Worm (Caenorhabditis elegans): ENCODE measurements around the gene T27D12.6.

The T27D12.6 gene

DNA sequence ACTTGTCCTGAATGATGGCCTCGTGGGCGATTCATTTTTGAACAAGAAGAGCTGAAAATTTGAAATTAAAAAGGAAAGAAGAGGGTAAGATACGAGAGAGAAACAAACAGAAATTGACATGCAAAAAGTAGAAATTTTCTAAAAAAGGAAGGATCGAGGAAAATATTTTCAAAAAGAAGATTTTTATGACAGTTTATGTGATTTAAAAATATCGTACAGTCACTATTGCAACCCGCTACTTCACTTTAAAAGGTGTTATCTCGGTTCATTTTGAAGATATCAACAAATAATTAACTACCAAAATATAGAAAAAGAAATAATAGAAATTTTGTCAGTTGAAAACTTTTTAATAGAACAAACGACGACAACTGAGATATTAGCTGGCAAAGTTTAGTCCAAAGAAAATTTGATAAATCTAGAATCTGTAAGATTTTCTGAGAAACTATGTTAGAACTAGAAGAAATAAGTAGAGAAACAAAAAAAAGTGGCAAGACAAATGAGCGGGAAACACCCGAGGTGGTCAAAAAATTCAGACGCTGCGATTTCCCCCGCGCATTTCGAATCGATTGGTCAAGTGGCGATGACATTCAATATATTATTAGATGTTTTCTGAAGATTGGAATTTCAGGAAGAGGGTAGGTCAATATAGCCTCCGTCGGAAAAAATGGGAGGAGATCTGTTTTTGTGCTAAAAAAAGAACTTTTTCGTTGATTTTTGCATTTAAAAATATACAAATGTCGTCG is 11.6 kb upstream of the T27D12.6 start, which contains the start of gene Y6D1A.1:
Y6D1A.1 (minus strand) TSS at position 51 of the 743 bp plus-strand sequence.
- TF ChIP-seq pag-3 (tag; optimal IDR thresholded peaks at IDR 0.05; ENCODE audit: borderline replicate concordance) (no peak), fax-1 (tag; optimal IDR thresholded peaks at IDR 0.05) (no peak), tbx-2 (tag; optimal IDR thresholded peaks at IDR 0.05) (no peak), C38D4.7 (GFP tag; optimal IDR thresholded peaks at IDR 0.05) (no peak), ceh-2 (tag; optimal IDR thresholded peaks at IDR 0.05) (no peak), sox-4 (tag; optimal IDR thresholded peaks at IDR 0.05) (no peak), hlh-6 (tag; optimal IDR thresholded peaks at IDR 0.05) (no peak), sox-2 (GFP tag; IDR thresholded peaks at IDR 0.05) (no peak), ttx-3 (tag; optimal IDR thresholded peaks at IDR 0.05) (no peak), ceh-19 (GFP tag; optimal IDR thresholded peaks at IDR 0.05) (no peak), elt-4 (tag; optimal IDR thresholded peaks at IDR 0.05) (no peak), K09A11.1 (tag; optimal IDR thresholded peaks at IDR 0.05; ENCODE audit: insufficient read depth) (no peak), nfya-1 (tag; optimal IDR thresholded peaks at IDR 0.05) (no peak), F13H6.1 (tag; optimal IDR thresholded peaks at IDR 0.05) (no peak), ceh-48 (tag; optimal IDR thresholded peaks at IDR 0.05) (no peak), fkh-6 (tag; optimal IDR thresholded peaks at IDR 0.05) (no peak), dve-1 (tag; optimal IDR thresholded peaks at IDR 0.05) (no peak)

DNA sequence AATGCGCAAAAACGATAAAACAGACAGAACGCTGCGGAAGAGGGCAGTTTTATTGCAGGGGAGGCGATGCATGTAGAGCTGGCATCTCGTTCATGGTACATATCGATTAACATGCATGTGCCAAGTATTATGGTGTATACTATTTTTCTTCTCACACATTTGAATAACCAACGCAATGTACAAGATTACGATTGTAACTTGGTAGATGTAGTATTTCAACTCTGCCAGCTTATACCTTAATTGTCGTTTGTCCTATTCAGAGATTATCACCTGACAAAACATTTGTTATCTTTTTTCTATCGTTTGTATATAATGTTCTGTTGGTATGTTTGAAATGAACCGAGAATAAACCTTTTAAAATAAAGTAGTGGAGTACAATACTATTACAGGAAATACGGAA is 5.4 kb upstream of the T27D12.6 start, which contains the start of gene pes-5:
pes-5 (minus strand) TSS at position 101 of the 400 bp plus-strand sequence.
- TF ChIP-seq unc-55 (GFP tag; optimal IDR thresholded peaks at IDR 0.05), result no peak
- TF ChIP-seq hlh-6 (tag; optimal IDR thresholded peaks at IDR 0.05), result no peak
- TF ChIP-seq pha-4 (tag; optimal IDR thresholded peaks at IDR 0.05), result no peak
- no peak for TF ChIP-seq ceh-22 (tag; optimal IDR thresholded peaks at IDR 0.05)
- no peak for TF ChIP-seq dmd-4 (tag; optimal IDR thresholded peaks at IDR 0.05; ENCODE audit: borderline replicate concordance)
- TF ChIP-seq ttx-3 (tag; optimal IDR thresholded peaks at IDR 0.05), result no peak
- no peak for TF ChIP-seq rnt-1 (tag; optimal IDR thresholded peaks at IDR 0.05)
- TF ChIP-seq C38D4.7 (GFP tag; optimal IDR thresholded peaks at IDR 0.05), result no peak
- no peak for TF ChIP-seq hlh-30 (tag; optimal IDR thresholded peaks at IDR 0.05; ENCODE audit: insufficient read depth)
- TF ChIP-seq gmeb-2 (tag; optimal IDR thresholded peaks at IDR 0.05), result no peak
- TF ChIP-seq pros-1 (tag; optimal IDR thresholded peaks at IDR 0.05), result no peak
- no peak for TF ChIP-seq ama-1 (optimal IDR thresholded peaks at IDR 0.05)
- no peak for TF ChIP-seq pat-9 (tag; optimal IDR thresholded peaks at IDR 0.05)
- TF ChIP-seq npax-4 (tag; optimal IDR thresholded peaks at IDR 0.05), result no peak
- no peak for TF ChIP-seq unc-42 (tag; optimal IDR thresholded peaks at IDR 0.05)
- no peak for TF ChIP-seq lim-6 (tag; optimal IDR thresholded peaks at IDR 0.05)
- TF ChIP-seq fkh-6 (tag; optimal IDR thresholded peaks at IDR 0.05), result no peak
- no peak for TF ChIP-seq hlh-15 (tag; optimal IDR thresholded peaks at IDR 0.05)

- TF ChIP-seq ceh-48 (tag; optimal IDR thresholded peaks at IDR 0.05), result no peak
- TF ChIP-seq unc-55 (GFP tag; optimal IDR thresholded peaks at IDR 0.05), result peak; percentile 16
Observed at ce11 chrII:11830601-11831000, 4.7 kb upstream of the T27D12.6 start.

ce11 chrII:11832475-11832874 is 2.8 kb upstream of the T27D12.6 start, which contains the start of gene clec-144:
Gene clec-144, minus strand, starts transcription at chrII:11832575.
- TF ChIP-seq ref-2 (tag; optimal IDR thresholded peaks at IDR 0.05) (no peak), pha-4 (tag; optimal IDR thresholded peaks at IDR 0.05) (no peak), rnt-1 (tag; optimal IDR thresholded peaks at IDR 0.05) (no peak), ceh-18 (tag; optimal IDR thresholded peaks at IDR 0.05) (no peak), sox-4 (tag; optimal IDR thresholded peaks at IDR 0.05) (no peak), ahr-1 (tag; optimal IDR thresholded peaks at IDR 0.05) (no peak), K09A11.1 (tag; optimal IDR thresholded peaks at IDR 0.05; ENCODE audit: insufficient read depth) (no peak), hlh-6 (tag; optimal IDR thresholded peaks at IDR 0.05) (no peak), ceh-2 (tag; optimal IDR thresholded peaks at IDR 0.05) (no peak), ceh-22 (tag; optimal IDR thresholded peaks at IDR 0.05) (no peak), tbx-2 (tag; optimal IDR thresholded peaks at IDR 0.05) (no peak), lin-11 (tag; optimal IDR thresholded peaks at IDR 0.05) (no peak), ceh-45 (GFP tag; IDR thresholded peaks at IDR 0.05) (no peak)

All from whole organism, late embryonic.